Fruit fly (Drosophila melanogaster): ENCODE data around the gene cm.

Gene cm

DNA sequence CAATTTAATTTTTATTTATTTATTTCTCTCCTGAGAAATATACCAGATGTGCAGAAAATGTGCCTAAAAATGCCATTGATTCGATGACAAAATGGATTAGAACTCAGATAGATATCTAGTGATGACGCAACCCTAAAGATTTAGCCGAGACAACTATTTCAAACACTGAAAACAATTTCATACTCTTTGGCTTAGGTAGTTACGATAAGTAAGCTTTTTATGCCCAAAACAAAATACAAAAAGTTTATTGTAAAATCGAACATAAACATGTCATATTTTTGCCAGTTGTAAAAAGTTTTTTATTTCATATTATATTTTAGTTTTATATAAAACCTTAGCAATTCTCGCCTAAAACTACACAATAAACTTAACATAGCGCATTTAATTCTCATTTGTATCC lies 37.6 kb downstream of the cm start, which contains the start of gene CG3040 (continued):
- TF ChIP-seq chinmo (GFP tag; IDR thresholded peaks at IDR 0.05; ENCODE audit: partially characterized antibody) (no peak), CTCF (GFP tag; optimal IDR thresholded peaks at IDR 0.05) (peak; percentile 42), Fer1 (GFP tag; optimal IDR thresholded peaks at IDR 0.05) (peak; percentile 24), HLH3B (GFP tag; IDR thresholded peaks at IDR 0.05) (no peak), CG11398 (GFP tag; optimal IDR thresholded peaks at IDR 0.05) (no peak), stwl (tag; optimal IDR thresholded peaks at IDR 0.05) (peak; percentile 57), sna (GFP tag; IDR thresholded peaks at IDR 0.05; ENCODE audit: partially characterized antibody) (no peak), dpn (GFP tag; optimal IDR thresholded peaks at IDR 0.05) (peak in 1 of 2 experiments; percentile 42), ara (GFP tag; IDR thresholded peaks at IDR 0.05) (no peak), Ravus (GFP tag; IDR thresholded peaks at IDR 0.05) (no peak), BtbVII (GFP tag; optimal IDR thresholded peaks at IDR 0.05) (no peak), sisA (GFP tag; IDR thresholded peaks at IDR 0.05) (no peak), hkb (optimal IDR thresholded peaks at IDR 0.05) (no peak), hkb (GFP tag; IDR thresholded peaks at IDR 0.05) (peak; percentile 49; the same call in 1 of the 2 replicates), CG32772 (GFP tag; IDR thresholded peaks at IDR 0.05) (0 out of 2 replicates have a peak, but pooled peaks have one; percentile 14), gro (GFP tag; optimal IDR thresholded peaks at IDR 0.05) (peak; percentile 44), chm (GFP tag; IDR thresholded peaks at IDR 0.05) (no peak), bbx (GFP tag; IDR thresholded peaks at IDR 0.05; ENCODE audit: partially characterized antibody) (no peak), amos (GFP tag; IDR thresholded peaks at IDR 0.05; ENCODE audit: partially characterized antibody) (0 out of 2 replicates have a peak, but pooled peaks have one; percentile 21), B-H2 (GFP tag; optimal IDR thresholded peaks at IDR 0.05) (peak; percentile 14), zfh1 (GFP tag; IDR thresholded peaks at IDR 0.05) (peak; percentile 33; the same call in 2 of the 3 replicates), Atf6 (GFP tag; IDR thresholded peaks at IDR 0.05) (no peak), CG10366 (GFP tag; IDR thresholded peaks at IDR 0.05) (peak; percentile 39; the same call in 1 of the 2 replicates), bcd (GFP tag; optimal IDR thresholded peaks at IDR 0.05) (no peak), CG7839 (tag; optimal IDR thresholded peaks at IDR 0.05) (peak; percentile 25), D (optimal IDR thresholded peaks at IDR 0.05) (no peak), D (GFP tag; optimal IDR thresholded peaks at IDR 0.05) (no peak), sd (tag; optimal IDR thresholded peaks at IDR 0.05) (peak; percentile 33), CG17186 (GFP tag; optimal IDR thresholded peaks at IDR 0.05) (no peak), CG11093 (GFP tag; IDR thresholded peaks at IDR 0.05) (no peak), h (optimal IDR thresholded peaks at IDR 0.05) (no peak), CG2889 (GFP tag; IDR thresholded peaks at IDR 0.05) (no peak), CG15514 (GFP tag; optimal IDR thresholded peaks at IDR 0.05) (peak; percentile 63), CG13894 (tag; optimal IDR thresholded peaks at IDR 0.05) (peak; percentile 62), grau (tag; optimal IDR thresholded peaks at IDR 0.05) (peak; percentile 56), fd102C (GFP tag; optimal IDR thresholded peaks at IDR 0.05) (no peak), dati (GFP tag; IDR thresholded peaks at IDR 0.05) (no peak), stc (GFP tag; IDR thresholded peaks at IDR 0.05) (peak; percentile 41; the same call in 1 of the 2 replicates), trem (tag; optimal IDR thresholded peaks at IDR 0.05) (peak; percentile 46), ap (GFP tag; IDR thresholded peaks at IDR 0.05) (no peak), caup (GFP tag; optimal IDR thresholded peaks at IDR 0.05; ENCODE audit: severe bottlenecking) (no peak), gce (GFP tag; IDR thresholded peaks at IDR 0.05) (0 out of 3 replicates have a peak, but pooled peaks have one; percentile 16), CG7271 (tag; optimal IDR thresholded peaks at IDR 0.05) (no peak), odd (GFP tag; optimal IDR thresholded peaks at IDR 0.05) (no peak), CG2202 (tag; optimal IDR thresholded peaks at IDR 0.05) (no peak), Hand (GFP tag; optimal IDR thresholded peaks at IDR 0.05) (no peak), exex (tag; optimal IDR thresholded peaks at IDR 0.05) (no peak), CG1602 (GFP tag; optimal IDR thresholded peaks at IDR 0.05) (peak; percentile 37), Dbx (GFP tag; IDR thresholded peaks at IDR 0.05) (0 out of 3 replicates have a peak, but pooled peaks have one; percentile 38), Doc3 (GFP tag; IDR thresholded peaks at IDR 0.05; ENCODE audit: partially characterized antibody) (no peak), ranshi (GFP tag; IDR thresholded peaks at IDR 0.05) (no peak), onecut (GFP tag; IDR thresholded peaks at IDR 0.05) (no peak)
